Worm (Caenorhabditis elegans) whole organism, late embryonic: ENCODE data around the gene oac-20.

Experiments
- C08G9.2 ChIP-seq: sonication (generic microtip); optimal IDR thresholded peaks from 2 replicates; lab custom pipeline; 2016; ENCODE audit warnings: mild to moderate bottlenecking, missing genetic modification characterization, moderate library complexity, missing compliant biosample characterization
- F13H6.1 ChIP-seq: sonication (generic microtip); optimal IDR thresholded peaks from 2 replicates; lab custom pipeline; 2016; ENCODE audit warnings: missing genetic modification characterization, missing compliant biosample characterization
- T23F11.4 ChIP-seq: fragments of 200-800 bp; sonication (Bioruptor generic); optimal IDR thresholded peaks from 2 replicates; lab custom pipeline; 2018; ENCODE audit warnings: mild to moderate bottlenecking, missing genetic modification characterization, missing compliant biosample characterization
- ahr-1 ChIP-seq: sonication (generic microtip); optimal IDR thresholded peaks from 2 replicates; lab custom pipeline; 2016; ENCODE audit warnings: missing genetic modification characterization, missing compliant biosample characterization
- ama-1 ChIP-seq: fragments of 150-350 bp; optimal IDR thresholded peaks from 2 replicates; lab custom pipeline; 2014
- ceh-14 ChIP-seq: sonication (generic microtip); optimal IDR thresholded peaks from 2 replicates; lab custom pipeline; 2016; ENCODE audit warnings: missing genotype, missing genetic modification characterization, missing compliant biosample characterization
- ceh-19 ChIP-seq: fragments of 200-800 bp; sonication (Bioruptor generic); optimal IDR thresholded peaks from 2 replicates; lab custom pipeline; 2018; ENCODE audit warnings: mild to moderate bottlenecking, missing genetic modification characterization, missing compliant biosample characterization
- ceh-2 ChIP-seq: sonication (generic microtip); optimal IDR thresholded peaks from 2 replicates; lab custom pipeline; 2016; ENCODE audit warnings: missing genotype, missing genetic modification characterization, missing compliant biosample characterization
- ceh-22 ChIP-seq: sonication (generic microtip); optimal IDR thresholded peaks from 2 replicates; lab custom pipeline; 2017; ENCODE audit warnings: missing biosample characterization, missing genetic modification characterization
- ceh-24 ChIP-seq: sonication (generic microtip); optimal IDR thresholded peaks from 2 replicates; lab custom pipeline; 2016; ENCODE audit warnings: mild to moderate bottlenecking, missing genetic modification characterization, missing compliant biosample characterization
- ceh-30 ChIP-seq: fragments of 150-350 bp; optimal IDR thresholded peaks from 2 replicates; lab custom pipeline; 2014; ENCODE audit warnings: missing biosample characterization, missing genetic modification characterization
- ceh-31 ChIP-seq: sonication (generic microtip); optimal IDR thresholded peaks from 2 replicates; lab custom pipeline; 2016; ENCODE audit warnings: missing genetic modification characterization, missing compliant biosample characterization
- ceh-45 ChIP-seq: fragments of 200-800 bp; sonication (Bioruptor generic); IDR thresholded peaks from 2 replicates; pipeline ENCODE4 v1.3.6; 2022; ENCODE audit warnings: missing genetic modification reagents, missing genetic modification characterization, missing compliant biosample characterization
- ceh-6 ChIP-seq: fragments of 200-800 bp; sonication (Bioruptor generic); optimal IDR thresholded peaks from 2 replicates; lab custom pipeline; 2018; ENCODE audit warnings: mild to moderate bottlenecking, missing genetic modification characterization, missing compliant biosample characterization
- ceh-9 ChIP-seq: sonication (generic microtip); optimal IDR thresholded peaks from 2 replicates; lab custom pipeline; 2016; ENCODE audit warnings: mild to moderate bottlenecking, missing genetic modification characterization, inconsistent platforms, missing compliant biosample characterization
- che-1 ChIP-seq: sonication (generic microtip); optimal IDR thresholded peaks from 2 replicates; lab custom pipeline; 2016; ENCODE audit warnings: mild to moderate bottlenecking, missing genetic modification characterization, missing compliant biosample characterization
- dmd-4 ChIP-seq: sonication (generic microtip); optimal IDR thresholded peaks from 2 replicates; lab custom pipeline; 2016; ENCODE audit warnings: borderline replicate concordance, missing genetic modification characterization, missing compliant biosample characterization
- ets-4 ChIP-seq: sonication (generic microtip); optimal IDR thresholded peaks from 2 replicates; lab custom pipeline; 2016; ENCODE audit warnings: missing genetic modification characterization, missing compliant biosample characterization
- eyg-1 ChIP-seq: sonication (generic microtip); optimal IDR thresholded peaks from 2 replicates; lab custom pipeline; 2016; ENCODE audit warnings: missing genotype, missing genetic modification characterization, missing compliant biosample characterization
- fax-1 ChIP-seq: sonication (generic microtip); optimal IDR thresholded peaks from 2 replicates; lab custom pipeline; 2016; ENCODE audit warnings: missing genotype, missing genetic modification characterization, missing compliant biosample characterization
- fkh-10 ChIP-seq: fragments of 150-350 bp; optimal IDR thresholded peaks from 2 replicates; lab custom pipeline; 2014; ENCODE audit warnings: missing biosample characterization, missing genetic modification reagents, missing genetic modification characterization
- hlh-6 ChIP-seq: sonication (generic microtip); optimal IDR thresholded peaks from 2 replicates; lab custom pipeline; 2016; ENCODE audit warnings: missing genotype, missing genetic modification characterization, missing compliant biosample characterization
- hlh-8 ChIP-seq: sonication (generic microtip); optimal IDR thresholded peaks from 2 replicates; lab custom pipeline; 2016; ENCODE audit warnings: missing genotype, missing genetic modification characterization, missing compliant biosample characterization
- lim-6 ChIP-seq: sonication (generic microtip); optimal IDR thresholded peaks from 2 replicates; lab custom pipeline; 2016; ENCODE audit warnings: missing genetic modification characterization, missing compliant biosample characterization
- nfya-1 ChIP-seq: sonication (generic microtip); optimal IDR thresholded peaks from 2 replicates; lab custom pipeline; 2017; ENCODE audit warnings: missing genetic modification characterization, mild to moderate bottlenecking, missing compliant biosample characterization, antibody characterized with exemption, moderate library complexity
- nhr-232 ChIP-seq: sonication (generic microtip); optimal IDR thresholded peaks from 2 replicates; lab custom pipeline; 2016; ENCODE audit warnings: missing genetic modification characterization, missing compliant biosample characterization
- npax-4 ChIP-seq: sonication (generic microtip); optimal IDR thresholded peaks from 2 replicates; lab custom pipeline; 2016; ENCODE audit warnings: missing genetic modification characterization, missing compliant biosample characterization
- pat-9 ChIP-seq: fragments of 200-800 bp; sonication (Bioruptor generic); optimal IDR thresholded peaks from 2 replicates; lab custom pipeline; 2018; ENCODE audit warnings: mild to moderate bottlenecking, missing genetic modification characterization, moderate library complexity, missing compliant biosample characterization
- pax-1 ChIP-seq: fragments of 150-350 bp; optimal IDR thresholded peaks from 2 replicates; lab custom pipeline; 2014; ENCODE audit warnings: missing biosample characterization, missing genetic modification characterization
- pqm-1 ChIP-seq: sonication (generic microtip); optimal IDR thresholded peaks from 2 replicates; lab custom pipeline; 2016; ENCODE audit warnings: missing genetic modification characterization, missing compliant biosample characterization
- ref-2 ChIP-seq: sonication (generic microtip); optimal IDR thresholded peaks from 2 replicates; lab custom pipeline; 2016; ENCODE audit warnings: missing genetic modification characterization, missing compliant biosample characterization
- sdc-2 ChIP-seq: sonication (generic microtip); optimal IDR thresholded peaks from 2 replicates; lab custom pipeline; 2016; ENCODE audit warnings: missing genotype, missing genetic modification characterization, missing compliant biosample characterization
- sox-4 ChIP-seq: sonication (generic microtip); optimal IDR thresholded peaks from 2 replicates; lab custom pipeline; 2017; ENCODE audit warnings: mild to moderate bottlenecking, missing genetic modification characterization, inconsistent platforms, missing compliant biosample characterization
- syd-9 ChIP-seq: sonication (generic microtip); optimal IDR thresholded peaks from 2 replicates; lab custom pipeline; 2016; ENCODE audit warnings: mild to moderate bottlenecking, missing genetic modification characterization, moderate library complexity, missing compliant biosample characterization
- tbx-7 ChIP-seq: sonication (generic microtip); optimal IDR thresholded peaks from 2 replicates; lab custom pipeline; 2016; ENCODE audit warnings: missing genotype, missing genetic modification characterization, missing compliant biosample characterization
- unc-3 ChIP-seq, 2 experiments: fragments of 200-800 bp in 1 of 2; sonication (Bioruptor generic) in 1 of 2; sonication (generic microtip) in 1 of 2; conservative IDR thresholded peaks in 1 of 2; optimal IDR thresholded peaks in 1 of 2; 2 replicates each; pipeline versions ENCODE4 v1.3.6 to Lab custom; 2016 to 2022; ENCODE audit warnings: missing compliant biosample characterization in 2 of 2, missing genetic modification characterization in 2 of 2, missing genetic modification reagents in 1 of 2
- unc-86 ChIP-seq: sonication (generic microtip); optimal IDR thresholded peaks from 2 replicates; lab custom pipeline; 2016; ENCODE audit warnings: missing genetic modification characterization, missing compliant biosample characterization
- zip-5 ChIP-seq: sonication (generic microtip); optimal IDR thresholded peaks from 2 replicates; lab custom pipeline; 2016; ENCODE audit warnings: missing genetic modification characterization, missing compliant biosample characterization

The oac-20 gene

DNA sequence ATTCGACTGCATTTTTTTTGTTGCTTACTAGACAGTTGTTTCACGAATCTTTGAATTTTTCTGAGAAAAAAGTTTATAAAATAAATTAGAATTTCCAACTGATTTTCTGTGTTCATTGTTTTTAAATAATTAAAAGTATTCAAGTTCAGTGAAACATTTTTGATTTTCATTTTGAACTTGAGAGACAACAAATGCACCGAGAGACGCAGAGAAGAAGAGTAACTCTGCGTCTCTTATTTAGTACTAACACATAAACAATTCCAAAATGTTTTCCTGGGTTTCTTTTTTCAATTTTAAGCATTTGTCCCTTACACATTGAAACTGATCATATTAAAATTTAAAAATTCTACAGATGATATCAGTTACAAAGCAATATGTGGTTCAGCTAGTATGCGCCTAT is 19.1 kb upstream of the oac-20 start:
- TF ChIP-seq F13H6.1 (tag; lab: Kevin White, UChicago) (no peak), pax-1 (tag; lab: Kevin White, UChicago) (no peak), pat-9 (no peak), zip-5 (no peak), ceh-24 (tag; lab: Kevin White, UChicago) (no peak), C08G9.2 (no peak)

DNA sequence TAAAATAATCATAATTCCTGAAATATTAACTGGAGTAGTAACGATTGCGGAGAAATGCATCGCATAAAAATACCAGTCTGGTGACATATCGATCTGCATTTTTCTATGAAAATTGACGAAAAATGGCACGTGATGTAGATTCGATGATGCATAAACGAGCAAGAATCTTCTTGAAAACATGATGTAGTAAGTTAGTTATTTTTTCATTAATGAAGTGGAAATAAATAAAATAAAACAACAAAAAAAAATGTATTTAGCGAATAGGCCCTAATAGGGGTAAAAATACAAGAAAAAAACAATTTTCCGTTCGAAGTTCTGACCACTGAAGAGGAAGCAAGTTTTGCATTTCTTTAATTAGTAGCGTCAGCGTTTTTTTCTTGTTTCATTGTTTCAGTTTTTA is 13.4 kb upstream of the oac-20 start, which contains the start of gene sri-2:
TSS of gene sri-2 (minus strand) at position 101 of the 400 bp plus-strand sequence.
- TF ChIP-seq ceh-9 (tag; lab: Kevin White, UChicago) (no peak), ceh-14 (tag; lab: Kevin White, UChicago) (no peak), unc-3 (GFP tag; conservative IDR thresholded peaks at IDR 0.05; lab: Robert Waterston, UW) (no peak), unc-3 (tag; optimal IDR thresholded peaks at IDR 0.05; lab: Kevin White, UChicago) (no peak), eyg-1 (tag; lab: Kevin White, UChicago) (no peak), ceh-2 (tag; lab: Kevin White, UChicago) (no peak), ref-2 (tag; lab: Kevin White, UChicago) (no peak), T23F11.4 (GFP tag; lab: Kevin White, UChicago) (no peak), unc-86 (tag; lab: Kevin White, UChicago) (no peak), ceh-19 (GFP tag; lab: Kevin White, UChicago) (no peak), hlh-6 (tag; lab: Kevin White, UChicago) (no peak), ceh-6 (no peak), ceh-45 (GFP tag; lab: Robert Waterston, UW) (no peak), nfya-1 (no peak), syd-9 (tag; lab: Kevin White, UChicago) (no peak)

DNA sequence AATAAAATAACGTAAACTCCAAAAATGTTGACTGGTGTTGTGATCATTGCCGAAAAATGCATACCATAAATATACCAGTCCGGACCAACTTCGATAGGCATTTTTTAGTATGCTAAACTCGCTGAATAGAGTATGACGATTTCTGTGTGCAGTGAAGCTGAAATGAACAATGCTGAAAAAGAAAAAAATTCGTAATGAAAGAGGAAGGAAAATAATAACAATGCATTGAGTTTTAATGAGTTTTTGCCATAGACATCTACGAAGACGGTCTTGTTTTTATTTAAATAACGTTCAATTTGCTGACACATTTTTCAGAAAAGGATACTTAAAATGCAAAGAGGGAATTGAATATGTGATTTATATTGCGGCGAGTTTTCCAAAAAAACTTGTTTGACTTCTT is 11.0 kb upstream of the oac-20 start, which contains the start of gene sri-1:
TSS of gene sri-1 (minus strand) at position 101 of the 400 bp plus-strand sequence.
- TF ChIP-seq npax-4 (tag; lab: Kevin White, UChicago) (no peak), fax-1 (no peak)
- TF ChIP-seq, all 69 proteins: peak for 0

DNA sequence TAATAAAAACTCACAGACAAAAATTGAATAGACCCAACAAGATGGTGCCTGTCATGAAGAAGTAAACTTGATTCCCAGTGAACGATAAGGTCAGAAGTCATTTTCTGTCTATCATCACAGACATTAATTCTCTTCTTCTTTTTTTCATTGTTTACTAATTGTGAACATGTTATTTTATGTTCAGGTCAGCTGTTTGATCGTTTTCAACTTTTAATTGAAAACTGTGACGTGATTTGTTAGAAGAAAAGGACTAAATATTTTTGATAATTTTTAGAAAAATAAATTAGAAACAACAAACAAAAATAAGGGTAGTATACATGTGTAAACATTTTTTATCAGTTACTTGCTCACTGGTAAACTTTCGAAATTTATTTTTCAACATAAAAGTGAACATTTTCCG is 8.9 kb upstream of the oac-20 start, which contains the start of gene F36G9.7:
TSS of gene F36G9.7 (minus strand) at position 101 of the 400 bp plus-strand sequence.
- no peak for TF ChIP-seq hlh-8 (tag; lab: Kevin White, UChicago)
- TF ChIP-seq che-1 (tag; lab: Kevin White, UChicago), result no peak
- no peak for TF ChIP-seq nhr-232
- no peak for TF ChIP-seq ahr-1 (tag; lab: Kevin White, UChicago)
- TF ChIP-seq fkh-10, result no peak
- TF ChIP-seq pqm-1 (tag; lab: Kevin White, UChicago), result no peak

DNA sequence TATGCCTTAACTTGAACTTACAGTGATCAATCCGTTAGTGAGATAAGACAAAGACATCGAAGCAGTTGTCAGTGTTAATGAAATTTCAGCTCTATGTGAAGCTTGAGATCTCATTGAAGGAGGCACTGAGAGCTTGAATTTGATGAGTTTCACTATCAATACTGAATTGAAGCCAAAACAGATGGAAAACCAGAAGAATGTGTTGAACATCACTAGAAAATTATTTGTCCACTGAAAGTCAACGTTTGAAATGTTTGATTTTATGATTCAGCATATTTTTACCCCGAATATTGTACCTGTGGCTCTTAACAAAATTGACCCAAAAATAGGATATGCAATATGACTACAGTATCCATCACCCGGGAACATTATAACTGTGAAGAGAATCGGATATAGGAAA is 7.7 kb upstream of the oac-20 start:
- no peak for TF ChIP-seq ceh-2 (tag; lab: Kevin White, UChicago)
- no peak for TF ChIP-seq pqm-1 (tag; lab: Kevin White, UChicago)
- no peak for TF ChIP-seq npax-4 (tag; lab: Kevin White, UChicago)
- no peak for TF ChIP-seq ceh-6

DNA sequence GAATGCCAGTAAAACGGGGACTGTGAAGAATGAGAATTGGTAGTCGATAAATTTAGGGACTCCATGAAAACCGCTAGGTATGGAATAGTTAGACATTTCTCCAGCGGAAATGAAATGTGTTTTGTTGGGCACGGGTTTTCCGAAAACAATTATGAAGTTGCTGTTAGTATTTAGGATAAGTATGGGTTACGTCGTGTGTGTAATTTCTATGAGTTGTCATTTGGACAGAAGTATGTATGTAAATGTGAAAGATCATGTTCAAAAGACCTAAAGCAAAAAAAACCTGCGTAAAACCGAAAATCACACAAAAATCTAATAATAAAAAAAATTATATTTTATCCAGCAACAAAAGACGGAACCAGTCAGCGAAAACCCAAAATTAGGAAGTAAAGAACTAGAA is 6.0 kb upstream of the oac-20 start, which contains the start of gene sru-23:
TSS of gene sru-23 (minus strand) at position 101 of the 400 bp plus-strand sequence.
- no peak for TF ChIP-seq C08G9.2
- no peak for TF ChIP-seq ceh-6
- TF ChIP-seq sdc-2 (tag; lab: Kevin White, UChicago), result no peak
- no peak for TF ChIP-seq T23F11.4 (GFP tag; lab: Kevin White, UChicago)
- no peak for TF ChIP-seq ama-1
- no peak for TF ChIP-seq ceh-24 (tag; lab: Kevin White, UChicago)
- TF ChIP-seq sox-4 (tag; lab: Kevin White, UChicago), result no peak
- no peak for TF ChIP-seq ceh-14 (tag; lab: Kevin White, UChicago)
- no peak for TF ChIP-seq ets-4 (tag; lab: Kevin White, UChicago)
- TF ChIP-seq ceh-30 (tag; lab: Kevin White, UChicago), result no peak
- TF ChIP-seq dmd-4 (tag; lab: Kevin White, UChicago), result no peak
- TF ChIP-seq lim-6 (tag; lab: Kevin White, UChicago), result no peak
- TF ChIP-seq ceh-22 (tag; lab: Kevin White, UChicago), result no peak
- TF ChIP-seq ceh-31 (tag; lab: Kevin White, UChicago), result no peak
- TF ChIP-seq ceh-2 (tag; lab: Kevin White, UChicago), result no peak
- TF ChIP-seq eyg-1 (tag; lab: Kevin White, UChicago), result no peak
- no peak for TF ChIP-seq che-1 (tag; lab: Kevin White, UChicago)
- no peak for TF ChIP-seq tbx-7
